Fruit fly (Drosophila melanogaster) whole organism, wandering third instar larva: ENCODE measurements around the gene att-ORFB.
A peak's percentile ranks its signal among the peaks of the same experiment; 100 is the strongest.

ENCODE experiments used
- Abd-B ChIP-seq: fragments of >200 bp; optimal IDR thresholded peaks from 2 replicates; lab custom pipeline; 2017; ENCODE audit warnings: missing biosample characterization, missing genetic modification characterization
- CG32264 ChIP-seq: fragments of 200-800 bp; sonication (Bioruptor generic); optimal IDR thresholded peaks from 2 replicates; lab custom pipeline; 2016; ENCODE audit warnings: missing biosample characterization, missing genetic modification characterization
- CG9705 ChIP-seq: fragments of 200-800 bp; sonication (Bioruptor generic); optimal IDR thresholded peaks from 2 replicates; lab custom pipeline; 2018; ENCODE audit warnings: missing biosample characterization, mild to moderate bottlenecking, missing genetic modification characterization
- CrebA ChIP-seq: fragments of 200-800 bp; sonication (Bioruptor generic); optimal IDR thresholded peaks from 2 replicates; lab custom pipeline; 2016; ENCODE audit warnings: missing biosample characterization, mild to moderate bottlenecking, missing genetic modification characterization, borderline replicate concordance
- Dfd ChIP-seq: fragments of >200 bp; optimal IDR thresholded peaks from 2 replicates; lab custom pipeline; 2017; ENCODE audit warnings: missing biosample characterization, missing genetic modification characterization
- Dif ChIP-seq: fragments of 200-275, 200-300 bp; sonication (Bioruptor generic); optimal IDR thresholded peaks from 2 replicates; lab custom pipeline; 2018; ENCODE audit warnings: missing biosample characterization, missing genetic modification characterization; ENCODE audit not compliant: partially characterized antibody
- GATAd ChIP-seq: sonication (Bioruptor generic); optimal IDR thresholded peaks from 2 replicates; lab custom pipeline; 2016; ENCODE audit warnings: missing biosample characterization, missing genetic modification characterization
- HLH106 ChIP-seq: fragments of 200-800 bp; optimal IDR thresholded peaks from 3 replicates; lab custom pipeline; 2019; ENCODE audit warnings: missing biosample characterization, mild to moderate bottlenecking, missing genetic modification characterization, moderate library complexity
- Hnf4 ChIP-seq: fragments of 200-800 bp; sonication (Bioruptor generic); optimal IDR thresholded peaks from 2 replicates; lab custom pipeline; 2016; ENCODE audit warnings: missing biosample characterization, mild to moderate bottlenecking, missing genetic modification characterization
- Hr78 ChIP-seq: fragments of >200 bp; optimal IDR thresholded peaks from 2 replicates; lab custom pipeline; 2017; ENCODE audit warnings: missing biosample characterization, missing genetic modification characterization
- Jra ChIP-seq: sonication (Bioruptor generic); optimal IDR thresholded peaks from 2 replicates; lab custom pipeline; 2016; ENCODE audit warnings: missing biosample characterization, missing genetic modification characterization
- Mio ChIP-seq: sonication (Bioruptor generic); optimal IDR thresholded peaks from 2 replicates; lab custom pipeline; 2016; ENCODE audit warnings: missing biosample characterization, missing genetic modification characterization
- Myc ChIP-seq: fragments of >200 bp; optimal IDR thresholded peaks from 2 replicates; lab custom pipeline; 2017
- N ChIP-seq: fragments of >200 bp; optimal IDR thresholded peaks from 2 replicates; lab custom pipeline; 2018; ENCODE audit warnings: missing biosample characterization, missing external identifiers, missing genetic modification characterization
- OdsH ChIP-seq: fragments of 200-800 bp; sonication (Bioruptor generic); optimal IDR thresholded peaks from 2 replicates; lab custom pipeline; 2016; ENCODE audit warnings: missing biosample characterization, mild to moderate bottlenecking, missing genetic modification characterization
- Rel ChIP-seq, 2 experiments: fragments of 200-800 bp; sonication (Bioruptor generic) in 1 of 2; optimal IDR thresholded peaks; 2 replicates in 1 of 2; 3 replicates in 1 of 2; lab custom pipeline; 2016 to 2019; ENCODE audit warnings: mild to moderate bottlenecking in 2 of 2, missing biosample characterization in 2 of 2, missing genetic modification characterization in 2 of 2, moderate library complexity in 1 of 2
- Sp1 ChIP-seq: fragments of 200-800 bp; sonication (Bioruptor generic); optimal IDR thresholded peaks from 3 replicates; lab custom pipeline; 2019; ENCODE audit warnings: missing biosample characterization, mild to moderate bottlenecking, missing genetic modification characterization, moderate library complexity
- Vsx2 ChIP-seq: fragments of 200-300, 225-300 bp; sonication (Bioruptor generic); optimal IDR thresholded peaks from 2 replicates; lab custom pipeline; 2018; ENCODE audit warnings: missing biosample characterization, missing genetic modification characterization; ENCODE audit not compliant: partially characterized antibody
- br ChIP-seq: fragments of 200-800 bp; sonication (Bioruptor generic); optimal IDR thresholded peaks from 2 replicates; lab custom pipeline; 2016; ENCODE audit warnings: missing biosample characterization, missing genetic modification characterization
- brk ChIP-seq: fragments of 200-800 bp; sonication (Bioruptor generic); optimal IDR thresholded peaks from 2 replicates; lab custom pipeline; 2016; ENCODE audit warnings: missing biosample characterization, mild to moderate bottlenecking, missing genetic modification characterization
- dl ChIP-seq, 2 experiments: fragments of 175-275, 200-275 bp in 1 of 2; fragments of 200-275 bp in 1 of 2; sonication (Bioruptor generic); optimal IDR thresholded peaks; lab custom pipeline; 2018; ENCODE audit warnings: mild to moderate bottlenecking in 2 of 2, missing biosample characterization in 2 of 2, missing genetic modification characterization in 2 of 2, moderate library complexity in 2 of 2; ENCODE audit not compliant: partially characterized antibody in 2 of 2, insufficient read depth in 1 of 2
- dsf ChIP-seq: sonication (Bioruptor generic); optimal IDR thresholded peaks from 2 replicates; lab custom pipeline; 2016; ENCODE audit warnings: missing biosample characterization, missing genetic modification characterization, borderline replicate concordance
- foxo ChIP-seq, 2 experiments: fragments of 200-800 bp; sonication (Bioruptor generic); optimal IDR thresholded peaks; 2 replicates in 1 of 2; 3 replicates in 1 of 2; lab custom pipeline; 2016 to 2017; ENCODE audit warnings: missing biosample characterization in 2 of 2, missing genetic modification characterization in 2 of 2
- fru ChIP-seq: fragments of 200-800 bp; sonication (Bioruptor generic); optimal IDR thresholded peaks from 3 replicates; lab custom pipeline; 2016; ENCODE audit warnings: missing biosample characterization, mild to moderate bottlenecking, missing genetic modification characterization
- h ChIP-seq: fragments of 200-800 bp; sonication (Bioruptor generic); optimal IDR thresholded peaks from 3 replicates; lab custom pipeline; 2016; ENCODE audit warnings: missing biosample characterization, mild to moderate bottlenecking, missing genetic modification characterization
- psq ChIP-seq: fragments of 200-800 bp; sonication (Bioruptor generic); optimal IDR thresholded peaks from 3 replicates; lab custom pipeline; 2017; ENCODE audit warnings: missing biosample characterization, mild to moderate bottlenecking, missing genetic modification characterization, moderate library complexity
- rgr ChIP-seq: fragments of 200-800 bp; sonication (Bioruptor generic); optimal IDR thresholded peaks from 3 replicates; lab custom pipeline; 2016; ENCODE audit warnings: missing biosample characterization, mild to moderate bottlenecking, missing genetic modification characterization
- sage ChIP-seq: fragments of 200-800 bp; sonication (Bioruptor generic); optimal IDR thresholded peaks from 2 replicates; lab custom pipeline; 2016; ENCODE audit warnings: missing biosample characterization, mild to moderate bottlenecking, missing genetic modification characterization
- tai ChIP-seq: sonication (Bioruptor generic); optimal IDR thresholded peaks from 2 replicates; lab custom pipeline; 2016; ENCODE audit warnings: missing biosample characterization, missing genetic modification characterization
- woc ChIP-seq: sonication (Bioruptor generic); optimal IDR thresholded peaks from 2 replicates; lab custom pipeline; 2016; ENCODE audit warnings: missing biosample characterization, mild to moderate bottlenecking, missing genetic modification characterization

Gene att-ORFB

DNA sequence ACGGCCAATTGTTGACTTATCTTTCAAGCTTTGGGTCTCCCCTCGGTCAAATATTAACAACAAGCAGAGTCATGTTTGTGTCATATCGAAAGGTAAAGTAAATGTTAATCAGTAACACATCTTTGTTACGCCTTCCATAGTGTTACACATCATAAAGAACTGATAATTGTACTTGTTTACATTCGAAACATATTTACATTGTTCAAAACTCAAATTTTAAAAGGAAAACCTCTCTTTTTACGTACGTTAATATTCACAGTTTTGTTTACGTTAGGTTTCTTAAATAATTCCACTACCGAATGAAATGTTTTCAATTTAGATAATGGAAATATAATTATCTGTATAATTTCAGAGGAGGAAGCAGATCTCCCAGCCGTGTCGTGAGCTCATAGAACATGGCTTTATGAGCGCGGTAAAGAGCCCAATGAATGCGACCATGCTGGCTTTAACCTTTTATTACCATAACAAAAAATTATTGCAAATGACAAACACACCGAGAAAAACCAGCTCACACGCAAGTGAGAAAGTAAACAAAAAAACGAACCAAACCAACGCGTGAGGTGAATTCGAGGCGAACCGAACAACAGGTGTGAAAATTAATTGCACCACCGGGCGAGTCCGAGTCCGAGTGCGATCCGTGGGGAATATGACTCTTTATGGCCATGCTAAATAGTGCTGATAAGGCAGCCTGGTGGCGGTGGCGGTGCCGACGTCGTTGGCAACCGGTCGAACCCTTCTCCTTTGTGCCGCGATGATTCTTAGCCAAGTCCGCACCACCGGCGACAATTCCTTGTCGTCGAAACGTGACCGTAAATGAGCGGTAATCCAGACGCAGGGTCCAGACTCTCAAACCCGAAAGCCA is 11.7 kb downstream of the att-ORFB start:
- TF ChIP-seq brk (peak; percentile 26), Dfd (no peak), Abd-B (GFP tag; lab: Kevin White, UChicago) (no peak), Hnf4 (GFP tag; lab: Kevin White, UChicago) (peak; percentile 53), CG9705 (GFP tag; lab: Kevin White, UChicago) (peak; percentile 32), Sp1 (GFP tag; lab: Kevin White, UChicago) (peak; percentile 36), CG32264 (GFP tag; lab: Kevin White, UChicago) (no peak), br (GFP tag; lab: Kevin White, UChicago) (no peak), h (GFP tag; lab: Kevin White, UChicago) (no peak), GATAd (no peak), OdsH (GFP tag; lab: Kevin White, UChicago) (peak; percentile 33), Myc (lab: Kevin White, UChicago) (no peak), psq (GFP tag; lab: Kevin White, UChicago) (no peak), dl (GFP tag; optimal IDR thresholded peaks at IDR 0.05; lab: Kevin White, UChicago; ENCODE audit: insufficient read depth in 1 of 2, partially characterized antibody in 2 of 2) (no peak), sage (GFP tag; lab: Kevin White, UChicago) (no peak), tai (GFP tag; lab: Kevin White, UChicago) (peak; percentile 43), rgr (GFP tag; lab: Kevin White, UChicago) (peak; percentile 0), dsf (GFP tag; lab: Kevin White, UChicago) (peak; percentile 22)

dm6 chr3R:20534575-20534974 is 19.6 kb downstream of the att-ORFB start, which contains the start of the genes MtnE and MtnD:
Gene MtnE (minus strand): TSS chr3R:20534704.
Gene MtnD (plus strand): TSS chr3R:20534962.
- TF ChIP-seq woc (GFP tag; lab: Kevin White, UChicago) (no peak), Dif (GFP tag; lab: Kevin White, UChicago) (peak; percentile 6), dl (GFP tag; optimal IDR thresholded peaks at IDR 0.05; lab: Kevin White, UChicago; ENCODE audit: insufficient read depth in 1 of 2, partially characterized antibody in 2 of 2) (peak in 1 of 2 experiments; percentile 38), Rel (GFP tag; optimal IDR thresholded peaks at IDR 0.05; lab: Kevin White, UChicago) (no peak), Rel (tag; optimal IDR thresholded peaks at IDR 0.05; lab: Kevin White, UChicago) (peak; percentile 74), Dfd (no peak), sage (GFP tag; lab: Kevin White, UChicago) (peak; percentile 45), Jra (GFP tag; lab: Kevin White, UChicago) (no peak), Vsx2 (peak; percentile 83), h (GFP tag; lab: Kevin White, UChicago) (peak; percentile 78), fru (GFP tag; lab: Kevin White, UChicago) (peak; percentile 41)

dm6 chr3R:20512368-20512767 is 41.8 kb downstream of the att-ORFB start, which contains the start of gene MFS9:
Gene MFS9 (minus strand): TSS chr3R:20512468.
- no peak for TF ChIP-seq sage (GFP tag; lab: Kevin White, UChicago)
- TF ChIP-seq CG9705 (GFP tag; lab: Kevin White, UChicago): no peak
- TF ChIP-seq HLH106 (tag; lab: Kevin White, UChicago): no peak
- no peak for TF ChIP-seq CrebA (GFP tag; lab: Kevin White, UChicago)
- TF ChIP-seq foxo (GFP tag; optimal IDR thresholded peaks at IDR 0.05; lab: Kevin White, UChicago): no peak
- TF ChIP-seq tai (GFP tag; lab: Kevin White, UChicago): no peak
- no peak for TF ChIP-seq Hr78 (GFP tag; lab: Kevin White, UChicago)
- no peak for TF ChIP-seq Rel (GFP tag; optimal IDR thresholded peaks at IDR 0.05; lab: Kevin White, UChicago)
- no peak for TF ChIP-seq Rel (tag; optimal IDR thresholded peaks at IDR 0.05; lab: Kevin White, UChicago)
- TF ChIP-seq br (GFP tag; lab: Kevin White, UChicago): no peak
- no peak for TF ChIP-seq Jra (GFP tag; lab: Kevin White, UChicago)
- TF ChIP-seq Mio: no peak
- no peak for TF ChIP-seq OdsH (GFP tag; lab: Kevin White, UChicago)
- no peak for TF ChIP-seq woc (GFP tag; lab: Kevin White, UChicago)
- TF ChIP-seq Abd-B (GFP tag; lab: Kevin White, UChicago): no peak
- TF ChIP-seq h (GFP tag; lab: Kevin White, UChicago): no peak
- no peak for TF ChIP-seq Vsx2
- no peak for TF ChIP-seq Sp1 (GFP tag; lab: Kevin White, UChicago)
- TF ChIP-seq Dif (GFP tag; lab: Kevin White, UChicago): no peak
- TF ChIP-seq N (GFP tag; lab: Kevin White, UChicago): no peak
- TF ChIP-seq fru (GFP tag; lab: Kevin White, UChicago): no peak
